Fruit fly (Drosophila melanogaster): ENCODE results near the gene TTLL1B.
A peak's percentile ranks its signal among the peaks of the same experiment; 100 is the strongest.

The TTLL1B gene

dm6 chr3L:4607653-4608052 lies 40.4 kb upstream of the TTLL1B start (continued):
- TF ChIP-seq CG6854 (GFP tag; optimal IDR thresholded peaks at IDR 0.05) (no peak), Smox (GFP tag; optimal IDR thresholded peaks at IDR 0.05) (peak; percentile 59), Eip75B (GFP tag; optimal IDR thresholded peaks at IDR 0.05) (peak; percentile 51), CG10631 (GFP tag; optimal IDR thresholded peaks at IDR 0.05) (peak; percentile 68), lz (GFP tag; optimal IDR thresholded peaks at IDR 0.05) (peak; percentile 39), CG6792 (GFP tag; optimal IDR thresholded peaks at IDR 0.05) (peak; percentile 57), CG32006 (GFP tag; optimal IDR thresholded peaks at IDR 0.05) (peak; percentile 83), spab (GFP tag; optimal IDR thresholded peaks at IDR 0.05) (peak; percentile 25), fd85E (GFP tag; optimal IDR thresholded peaks at IDR 0.05) (no peak), eg (GFP tag; IDR thresholded peaks at IDR 0.05) (peak; percentile 90), esn (GFP tag; optimal IDR thresholded peaks at IDR 0.05) (peak; percentile 70), Hr38 (GFP tag; optimal IDR thresholded peaks at IDR 0.05) (no peak), fd59A (GFP tag; optimal IDR thresholded peaks at IDR 0.05) (peak; percentile 25), OdsH (GFP tag; optimal IDR thresholded peaks at IDR 0.05) (peak; percentile 74)

DNA sequence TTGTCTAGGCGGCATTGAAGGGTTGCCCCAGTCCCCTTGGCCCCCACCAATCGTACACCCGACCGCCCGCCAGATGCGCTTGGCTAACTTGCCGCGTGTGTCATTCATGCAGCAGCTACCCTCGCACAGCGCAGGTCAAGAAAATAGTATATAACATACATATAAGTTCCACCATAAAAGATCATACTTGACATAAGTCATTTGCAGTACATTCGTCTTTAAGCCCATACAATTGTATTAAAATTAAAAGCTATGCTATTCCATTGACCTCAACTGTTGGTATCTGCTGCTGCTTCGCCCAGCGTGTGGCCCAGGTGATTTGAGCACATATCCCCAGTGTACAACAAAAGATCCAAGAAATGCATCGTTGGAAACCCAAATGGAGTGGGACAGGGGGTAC lies 36.8 kb upstream of the TTLL1B start:
- TF ChIP-seq CG6792 (GFP tag; optimal IDR thresholded peaks at IDR 0.05) (peak; percentile 79), CG3032 (tag; optimal IDR thresholded peaks at IDR 0.05) (peak; percentile 80), Lpt (GFP tag; optimal IDR thresholded peaks at IDR 0.05) (peak; percentile 81), CG6808 (GFP tag; optimal IDR thresholded peaks at IDR 0.05) (peak; percentile 81), ss (GFP tag; optimal IDR thresholded peaks at IDR 0.05) (peak; percentile 77 to 82), CG10669 (GFP tag; optimal IDR thresholded peaks at IDR 0.05) (peak; percentile 85), Hr4 (GFP tag; optimal IDR thresholded peaks at IDR 0.05) (peak; percentile 88), net (GFP tag; optimal IDR thresholded peaks at IDR 0.05) (peak; percentile 84), Hr38 (GFP tag; optimal IDR thresholded peaks at IDR 0.05) (no peak), acj6 (GFP tag; optimal IDR thresholded peaks at IDR 0.05) (peak; percentile 83), CG3919 (GFP tag; optimal IDR thresholded peaks at IDR 0.05) (peak; percentile 90), svp (GFP tag) (peak; percentile 81), Hr39 (GFP tag; optimal IDR thresholded peaks at IDR 0.05) (peak; percentile 70), fkh (GFP tag; optimal IDR thresholded peaks at IDR 0.05) (no peak), esn (GFP tag; optimal IDR thresholded peaks at IDR 0.05) (peak; percentile 65), CG16779 (tag; optimal IDR thresholded peaks at IDR 0.05) (peak; percentile 48), CG31627 (GFP tag; optimal IDR thresholded peaks at IDR 0.05) (peak; percentile 61), CG7368 (GFP tag; optimal IDR thresholded peaks at IDR 0.05) (peak; percentile 77), CG8119 (GFP tag; IDR thresholded peaks at IDR 0.05) (peak; percentile 89), Gug (GFP tag; IDR thresholded peaks at IDR 0.05) (peak; percentile 83), CG9139 (GFP tag; optimal IDR thresholded peaks at IDR 0.05) (peak; percentile 80), dac (GFP tag; optimal IDR thresholded peaks at IDR 0.05) (peak; percentile 67), CG8319 (GFP tag; optimal IDR thresholded peaks at IDR 0.05) (peak; percentile 55), Eip75B (GFP tag; optimal IDR thresholded peaks at IDR 0.05) (peak; percentile 85), CG8632 (GFP tag; optimal IDR thresholded peaks at IDR 0.05) (peak; percentile 71), CG11762 (GFP tag; optimal IDR thresholded peaks at IDR 0.05; ENCODE audit: insufficient read depth) (peak; percentile 82), Blimp-1 (GFP tag; optimal IDR thresholded peaks at IDR 0.05) (no peak), Sox14 (GFP tag; optimal IDR thresholded peaks at IDR 0.05) (peak; percentile 83), CG1621 (tag; optimal IDR thresholded peaks at IDR 0.05) (peak; percentile 84), Ets21C (GFP tag; optimal IDR thresholded peaks at IDR 0.05) (peak; percentile 40), CG11294 (GFP tag; IDR thresholded peaks at IDR 0.05) (peak; percentile 85), CG10631 (GFP tag; optimal IDR thresholded peaks at IDR 0.05) (peak; percentile 82), OdsH (GFP tag; optimal IDR thresholded peaks at IDR 0.05) (peak; percentile 88), topi (GFP tag; optimal IDR thresholded peaks at IDR 0.05) (peak; percentile 72), lz (GFP tag; optimal IDR thresholded peaks at IDR 0.05) (peak; percentile 55), fd85E (GFP tag; optimal IDR thresholded peaks at IDR 0.05) (peak; percentile 26), CG4318 (GFP tag; optimal IDR thresholded peaks at IDR 0.05) (peak; percentile 72), fd59A (GFP tag; optimal IDR thresholded peaks at IDR 0.05) (peak; percentile 74), Met (GFP tag; optimal IDR thresholded peaks at IDR 0.05) (peak; percentile 61), achi (GFP tag; optimal IDR thresholded peaks at IDR 0.05) (peak; percentile 82), Smox (GFP tag; optimal IDR thresholded peaks at IDR 0.05) (peak; percentile 58), eg (GFP tag; IDR thresholded peaks at IDR 0.05) (peak; percentile 93), CG6854 (GFP tag; optimal IDR thresholded peaks at IDR 0.05) (no peak), vri (GFP tag; optimal IDR thresholded peaks at IDR 0.05) (peak; percentile 27), CG15336 (GFP tag; IDR thresholded peaks at IDR 0.05) (peak; percentile 91), CG6163 (GFP tag; IDR thresholded peaks at IDR 0.05) (peak; percentile 95)

Data from whole organism, prepupa.